Fruit fly (Drosophila melanogaster) whole organism, embryonic: ENCODE results near the gene Alh.

ENCODE experiments used
- ATbp ChIP-seq: fragments of 200-800 bp; sonication (Bioruptor generic); optimal IDR thresholded peaks from 2 replicates; lab custom pipeline; 2017; ENCODE audit warnings: missing biosample characterization, mild to moderate bottlenecking, missing genetic modification characterization, missing genetic modification reagents
- Bteb2 ChIP-seq: fragments of 200-800 bp; sonication (Bioruptor generic); optimal IDR thresholded peaks from 2 replicates; lab custom pipeline; 2016; ENCODE audit warnings: missing biosample characterization, missing genetic modification characterization
- CG10147 ChIP-seq: fragments of 200-800 bp; sonication (Bioruptor generic); optimal IDR thresholded peaks from 2 replicates; lab custom pipeline; 2019; ENCODE audit warnings: missing biosample characterization, mild to moderate bottlenecking, missing genetic modification characterization, moderate library complexity
- CG12219 ChIP-seq: fragments of 200-800 bp; sonication (Bioruptor generic); optimal IDR thresholded peaks from 3 replicates; lab custom pipeline; 2018; ENCODE audit warnings: missing biosample characterization, mild to moderate bottlenecking, missing genetic modification characterization
- CG14441 ChIP-seq: fragments of 200-800 bp; sonication (Bioruptor generic); IDR thresholded peaks from 2 replicates; pipeline ENCODE4 v1.3.6; 2022; ENCODE audit warnings: missing biosample characterization, missing genetic modification characterization
- CG14667 ChIP-seq: fragments of 200-800 bp; sonication (Bioruptor generic); IDR thresholded peaks from 2 replicates; pipeline ENCODE4 v1.3.6; 2022; ENCODE audit warnings: missing biosample characterization, missing genetic modification characterization
- CG15269 ChIP-seq: fragments of 200-800 bp; sonication (Bioruptor generic); optimal IDR thresholded peaks from 2 replicates; lab custom pipeline; 2018; ENCODE audit warnings: missing biosample characterization, mild to moderate bottlenecking, missing genetic modification characterization, moderate library complexity
- CG15479 ChIP-seq: fragments of 200-800 bp; sonication (Bioruptor generic); optimal IDR thresholded peaks from 3 replicates; lab custom pipeline; 2019; ENCODE audit warnings: missing biosample characterization, mild to moderate bottlenecking, missing genetic modification characterization, moderate library complexity
- CG16813 ChIP-seq: fragments of 200-800 bp; sonication (Bioruptor generic); IDR thresholded peaks from 3 replicates; pipeline ENCODE4 v1.3.6; 2022; ENCODE audit warnings: missing biosample characterization, missing genetic modification characterization; ENCODE audit not compliant: partially characterized antibody
- CG17568 ChIP-seq: fragments of 200-800 bp; sonication (Bioruptor generic); optimal IDR thresholded peaks from 2 replicates; lab custom pipeline; 2018; ENCODE audit warnings: missing biosample characterization, mild to moderate bottlenecking, missing genetic modification characterization, moderate library complexity
- CG17612 ChIP-seq: fragments of 200-800 bp; sonication (Bioruptor generic); IDR thresholded peaks from 2 replicates; pipeline ENCODE4 v1.3.6; 2022; ENCODE audit warnings: missing biosample characterization, missing genetic modification characterization
- CG18262 ChIP-seq: fragments of 200-800 bp; optimal IDR thresholded peaks from 3 replicates; lab custom pipeline; 2019; ENCODE audit warnings: missing biosample characterization, mild to moderate bottlenecking, missing genetic modification characterization, moderate library complexity
- CG18476 ChIP-seq: fragments of 200-800 bp; sonication (Bioruptor generic); optimal IDR thresholded peaks from 2 replicates; lab custom pipeline; 2016; ENCODE audit warnings: missing biosample characterization, mild to moderate bottlenecking, missing genetic modification characterization
- CG2712 ChIP-seq: fragments of 200-800 bp; optimal IDR thresholded peaks from 3 replicates; lab custom pipeline; 2019; ENCODE audit warnings: missing biosample characterization, mild to moderate bottlenecking, missing genetic modification characterization, moderate library complexity
- CG3065 ChIP-seq: fragments of 200-800 bp; sonication (Bioruptor generic); optimal IDR thresholded peaks from 2 replicates; lab custom pipeline; 2016; ENCODE audit warnings: missing biosample characterization, missing genetic modification characterization
- CG31388 ChIP-seq: fragments of 200-800 bp; sonication (Bioruptor generic); optimal IDR thresholded peaks from 2 replicates; lab custom pipeline; 2016; ENCODE audit warnings: missing biosample characterization, missing genetic modification characterization
- CG34422 ChIP-seq: fragments of 200-800 bp; sonication (Bioruptor generic); IDR thresholded peaks from 3 replicates; pipeline ENCODE4 v1.3.6; 2022; ENCODE audit warnings: missing biosample characterization, missing genetic modification characterization
- CG3995 ChIP-seq: fragments of 200-800 bp; sonication (Bioruptor generic); optimal IDR thresholded peaks from 3 replicates; lab custom pipeline; 2016; ENCODE audit warnings: missing biosample characterization, missing genetic modification characterization
- CG5180 ChIP-seq: fragments of 200-800 bp; sonication (Bioruptor generic); optimal IDR thresholded peaks from 3 replicates; lab custom pipeline; 2017; ENCODE audit warnings: missing biosample characterization, missing genetic modification characterization, mild to moderate bottlenecking, moderate library complexity, missing genetic modification reagents
- CG5953 ChIP-seq: fragments of 200-800 bp; sonication (Bioruptor generic); IDR thresholded peaks from 2 replicates; pipeline ENCODE4 v1.3.6; 2022; ENCODE audit warnings: missing biosample characterization, missing genetic modification characterization
- CG7987 ChIP-seq: fragments of 200-800 bp; sonication (Bioruptor generic); optimal IDR thresholded peaks from 2 replicates; lab custom pipeline; 2018; ENCODE audit warnings: missing biosample characterization, mild to moderate bottlenecking, missing genetic modification characterization, moderate library complexity
- CG8281 ChIP-seq: fragments of 200-800 bp; sonication (Bioruptor generic); optimal IDR thresholded peaks from 2 replicates; lab custom pipeline; 2018; ENCODE audit warnings: missing biosample characterization, mild to moderate bottlenecking, missing genetic modification characterization, moderate library complexity
- CG9437 ChIP-seq: fragments of 200-800 bp; sonication (Bioruptor generic); optimal IDR thresholded peaks from 2 replicates; lab custom pipeline; 2018; ENCODE audit warnings: missing biosample characterization, mild to moderate bottlenecking, missing genetic modification characterization
- Dip2 ChIP-seq: fragments of 200-800 bp; sonication (Bioruptor generic); IDR thresholded peaks from 2 replicates; pipeline ENCODE4 v1.3.6; 2022; ENCODE audit warnings: missing biosample characterization, missing genetic modification characterization
- ERR ChIP-seq: fragments of 200-800 bp; sonication (Bioruptor generic); optimal IDR thresholded peaks from 2 replicates; lab custom pipeline; 2016; ENCODE audit warnings: missing biosample characterization, missing genetic modification characterization
- Gsc ChIP-seq: fragments of 200-800 bp; sonication (Bioruptor generic); IDR thresholded peaks from 2 replicates; pipeline ENCODE4 v1.3.6; 2022; ENCODE audit warnings: missing biosample characterization, missing genetic modification characterization
- Gug ChIP-seq: fragments of 200-800 bp; sonication (Bioruptor generic); IDR thresholded peaks from 4 replicates; pipeline ENCODE4 v1.3.6; 2022; ENCODE audit warnings: missing biosample characterization, missing genetic modification characterization
- Lpt ChIP-seq: fragments of >200 bp; optimal IDR thresholded peaks from 2 replicates; lab custom pipeline; 2018; ENCODE audit warnings: missing biosample characterization, missing genetic modification characterization
- MBD-R2 ChIP-seq: fragments of 200-800 bp; sonication (Bioruptor generic); IDR thresholded peaks from 2 replicates; pipeline ENCODE4 v1.3.6; 2022; ENCODE audit warnings: missing biosample characterization, missing genetic modification characterization
- NFAT ChIP-seq: fragments of 200-800 bp; sonication (Bioruptor generic); IDR thresholded peaks from 2 replicates; pipeline ENCODE4 v1.3.6; 2022; ENCODE audit warnings: missing biosample characterization, missing genetic modification characterization
- Poxn ChIP-seq: fragments of 200-800 bp; sonication (Bioruptor generic); IDR thresholded peaks from 2 replicates; pipeline ENCODE4 v1.3.6; 2022; ENCODE audit warnings: missing biosample characterization, missing genetic modification characterization
- TFAM ChIP-seq: fragments of 200-800 bp; sonication (Bioruptor generic); optimal IDR thresholded peaks from 2 replicates; lab custom pipeline; 2017; ENCODE audit warnings: missing biosample characterization, missing genetic modification characterization, inconsistent platforms
- Tbp ChIP-seq: fragments of >200 bp; optimal IDR thresholded peaks from 2 replicates; lab custom pipeline; 2018; ENCODE audit warnings: missing biosample characterization, missing genetic modification characterization
- Trl ChIP-seq, 3 experiments: fragments of >200 bp in 2 of 3; fragments of 200-800 bp in 1 of 3; sonication (Bioruptor generic) in 1 of 3; optimal IDR thresholded peaks; 2 replicates in 1 of 3; 3 replicates in 2 of 3; lab custom pipeline; 2016 to 2017; ENCODE audit warnings: missing biosample characterization in 1 of 3, missing genetic modification characterization in 1 of 3
- abd-A ChIP-seq: fragments of 200-800 bp; sonication (Bioruptor generic); optimal IDR thresholded peaks from 3 replicates; lab custom pipeline; 2019; ENCODE audit warnings: missing biosample characterization, mild to moderate bottlenecking, missing genetic modification characterization, moderate library complexity
- dm ChIP-seq: fragments of 200-800 bp; sonication (Bioruptor generic); optimal IDR thresholded peaks from 3 replicates; lab custom pipeline; 2016; ENCODE audit warnings: missing biosample characterization, missing genetic modification characterization
- grau ChIP-seq: fragments of 200-800 bp; optimal IDR thresholded peaks from 3 replicates; lab custom pipeline; 2019; ENCODE audit warnings: missing biosample characterization, mild to moderate bottlenecking, missing genetic modification characterization, moderate library complexity
- hkb ChIP-seq, 2 experiments: fragments of 200-800 bp in 1 of 2; fragments of >200 bp in 1 of 2; sonication (Bioruptor generic) in 1 of 2; IDR thresholded peaks in 1 of 2; optimal IDR thresholded peaks in 1 of 2; 2 replicates each; pipeline versions ENCODE4 v1.3.6 to Lab custom; 2017 to 2022; ENCODE audit warnings: missing biosample characterization in 1 of 2, missing genetic modification characterization in 1 of 2
- kay ChIP-seq: fragments of 200-800 bp; sonication (Bioruptor generic); optimal IDR thresholded peaks from 2 replicates; lab custom pipeline; 2016; ENCODE audit warnings: missing biosample characterization, missing genetic modification characterization
- nmo ChIP-seq: fragments of 200-800 bp; sonication (Bioruptor generic); optimal IDR thresholded peaks from 2 replicates; lab custom pipeline; 2018; ENCODE audit warnings: missing biosample characterization, mild to moderate bottlenecking, missing genetic modification characterization, moderate library complexity
- oc ChIP-seq: fragments of 200-800 bp; sonication (Bioruptor generic); optimal IDR thresholded peaks from 2 replicates; lab custom pipeline; 2018; ENCODE audit warnings: missing biosample characterization, mild to moderate bottlenecking, missing genetic modification characterization, moderate library complexity
- salm ChIP-seq: fragments of 200-800 bp; sonication (Bioruptor generic); optimal IDR thresholded peaks from 2 replicates; lab custom pipeline; 2018; ENCODE audit warnings: missing biosample characterization, mild to moderate bottlenecking, missing genetic modification characterization
- sqz ChIP-seq: fragments of 200-800 bp; sonication (Bioruptor generic); optimal IDR thresholded peaks from 3 replicates; lab custom pipeline; 2018; ENCODE audit warnings: missing biosample characterization, mild to moderate bottlenecking, missing genetic modification characterization
- stwl ChIP-seq: fragments of 200-800 bp; sonication (Bioruptor generic); optimal IDR thresholded peaks from 3 replicates; lab custom pipeline; 2018; ENCODE audit warnings: missing biosample characterization, mild to moderate bottlenecking, missing genetic modification characterization, moderate library complexity
- tgo ChIP-seq: fragments of 200-800 bp; sonication (Bioruptor generic); IDR thresholded peaks from 3 replicates; pipeline ENCODE4 v1.3.6; 2022; ENCODE audit warnings: missing biosample characterization, missing genetic modification characterization
- tx ChIP-seq: fragments of 200-800 bp; sonication (Bioruptor generic); optimal IDR thresholded peaks from 2 replicates; lab custom pipeline; 2016; ENCODE audit warnings: missing biosample characterization, missing genetic modification characterization
- unpg ChIP-seq: fragments of 200-800 bp; sonication (Bioruptor generic); optimal IDR thresholded peaks from 3 replicates; lab custom pipeline; 2018; ENCODE audit warnings: missing biosample characterization, mild to moderate bottlenecking, missing genetic modification characterization, moderate library complexity
- vvl ChIP-seq: fragments of 200-800 bp; sonication (Bioruptor generic); IDR thresholded peaks from 2 replicates; pipeline ENCODE4 v1.3.6; 2022; ENCODE audit warnings: missing biosample characterization, missing genetic modification characterization

Gene Alh

DNA sequence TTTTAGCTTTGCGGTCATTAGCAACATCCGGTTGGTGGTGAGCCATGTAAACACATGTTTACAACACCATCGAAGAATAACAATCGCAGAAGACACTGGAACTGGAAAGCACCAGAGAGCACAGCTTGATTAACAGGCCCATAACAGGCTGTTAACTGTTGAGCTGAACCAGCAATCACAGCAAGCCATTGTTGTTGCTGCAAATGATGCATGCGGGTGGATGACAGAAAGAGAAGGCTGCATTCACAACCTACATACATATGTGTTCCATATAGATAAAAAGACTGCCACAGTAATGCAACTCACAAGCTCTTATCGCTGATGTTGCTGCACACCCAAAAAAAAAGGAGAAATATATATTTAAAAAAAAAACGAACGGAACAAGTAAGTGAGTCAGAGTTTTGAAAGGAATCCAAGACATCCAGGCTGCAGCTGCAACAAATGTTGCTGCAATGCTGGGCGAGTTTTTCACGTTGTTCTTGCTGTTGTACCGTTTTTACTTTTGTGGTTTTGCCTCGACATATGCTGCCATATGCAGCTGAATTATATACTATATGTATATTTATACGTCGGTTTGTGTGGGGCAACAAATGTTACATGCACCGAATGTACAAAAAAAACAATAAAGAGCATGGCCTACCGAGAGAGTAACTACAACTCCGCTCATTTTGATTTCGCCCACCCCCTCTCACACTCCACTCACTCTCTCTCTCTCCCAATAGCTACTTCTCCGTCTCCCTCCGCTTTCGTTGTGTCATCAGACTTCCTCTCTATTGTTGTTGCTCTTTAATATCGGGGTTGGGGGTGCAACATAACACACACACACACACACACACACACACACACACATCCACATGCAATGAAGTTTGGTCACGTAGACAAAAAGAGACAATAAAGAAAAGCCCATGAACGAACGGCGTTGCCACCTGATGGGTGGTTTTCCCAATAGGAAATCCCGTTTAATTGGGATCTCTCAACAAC is 20.8 kb downstream of the Alh start (continued):
- TF ChIP-seq CG18262 (tag; lab: Kevin White, UChicago), result no peak
- TF ChIP-seq kay, result no peak
- no peak for TF ChIP-seq CG17612 (GFP tag; lab: Robert Waterston, UW)
- TF ChIP-seq Trl (optimal IDR thresholded peaks at IDR 0.05; lab: Kevin White, UChicago), result peak; percentile 88 to 100
- no peak for TF ChIP-seq Trl (GFP tag; optimal IDR thresholded peaks at IDR 0.05; lab: Kevin White, UChicago)
- TF ChIP-seq Bteb2 (GFP tag; lab: Kevin White, UChicago), result no peak
- TF ChIP-seq CG3995 (GFP tag; lab: Kevin White, UChicago), result no peak
- no peak for TF ChIP-seq CG34422 (GFP tag; lab: Robert Waterston, UW)
- TF ChIP-seq CG17568, result no peak
- no peak for TF ChIP-seq CG16813 (GFP tag; lab: Robert Waterston, UW)
- peak; percentile 60 for TF ChIP-seq CG12219
- TF ChIP-seq nmo (GFP tag; lab: Kevin White, UChicago), result no peak
- TF ChIP-seq Lpt (GFP tag; lab: Kevin White, UChicago), result peak; percentile 73
- peak; percentile 57 for TF ChIP-seq oc (tag; lab: Kevin White, UChicago)
- TF ChIP-seq ERR (GFP tag; lab: Kevin White, UChicago), result no peak
- no peak for TF ChIP-seq CG31388 (GFP tag; lab: Kevin White, UChicago)
- no peak for TF ChIP-seq MBD-R2 (GFP tag; lab: Robert Waterston, UW)
- TF ChIP-seq CG15269 (tag; lab: Kevin White, UChicago), result no peak
- no peak for TF ChIP-seq Poxn
- TF ChIP-seq NFAT, result no peak
- no peak for TF ChIP-seq CG9437 (GFP tag; lab: Kevin White, UChicago)
- TF ChIP-seq tgo, result no peak
- no peak for TF ChIP-seq Tbp (GFP tag; lab: Kevin White, UChicago)
- TF ChIP-seq hkb (optimal IDR thresholded peaks at IDR 0.05; lab: Kevin White, UChicago), result no peak
- peak; percentile 23; the same call in 1 of the 2 replicates for TF ChIP-seq hkb (GFP tag; IDR thresholded peaks at IDR 0.05; lab: Robert Waterston, UW)
- no peak for TF ChIP-seq Gug (GFP tag; lab: Robert Waterston, UW)
- no peak for TF ChIP-seq CG8281 (tag; lab: Kevin White, UChicago)
- no peak for TF ChIP-seq unpg (GFP tag; lab: Kevin White, UChicago)
- TF ChIP-seq CG7987 (GFP tag; lab: Kevin White, UChicago), result peak; percentile 46
- no peak for TF ChIP-seq Gsc (GFP tag; lab: Robert Waterston, UW)
- TF ChIP-seq tx, result no peak
- peak; percentile 84 for TF ChIP-seq sqz
- TF ChIP-seq CG10147, result no peak
- TF ChIP-seq grau (tag; lab: Kevin White, UChicago), result no peak
- no peak for TF ChIP-seq CG14667 (GFP tag; lab: Robert Waterston, UW)
- TF ChIP-seq salm (tag; lab: Kevin White, UChicago), result no peak
- TF ChIP-seq vvl, result peak; percentile 58; the same call in 1 of the 2 replicates
- peak; percentile 75 for TF ChIP-seq CG5180 (GFP tag; lab: Kevin White, UChicago)
- TF ChIP-seq TFAM, result no peak
- TF ChIP-seq CG5953 (GFP tag; lab: Robert Waterston, UW), result no peak
- TF ChIP-seq CG2712 (tag; lab: Kevin White, UChicago), result no peak
- no peak for TF ChIP-seq CG18476
- no peak for TF ChIP-seq CG3065 (GFP tag; lab: Kevin White, UChicago)
- peak; percentile 84 for TF ChIP-seq abd-A (tag; lab: Kevin White, UChicago)
- TF ChIP-seq stwl (tag; lab: Kevin White, UChicago), result peak; percentile 17
- TF ChIP-seq Dip2 (GFP tag; lab: Robert Waterston, UW), result no peak
- peak; percentile 28 for TF ChIP-seq CG15479
- TF ChIP-seq CG14441 (GFP tag; lab: Robert Waterston, UW), result no peak
- TF ChIP-seq dm (GFP tag; lab: Kevin White, UChicago), result no peak
- no peak for TF ChIP-seq ATbp
